Worm (Caenorhabditis elegans): ENCODE measurements around the gene Y49E10.29.

Y49E10.29 gene

ce11 chrIII:12428799-12429351, 40.1 kb upstream of the Y49E10.29 start (continued):
- TF ChIP-seq hlh-26 (GFP tag; conservative IDR thresholded peaks at IDR 0.05) (no peak), egrh-3 (GFP tag; IDR thresholded peaks at IDR 0.05) (no peak), K12H6.12 (tag; optimal IDR thresholded peaks at IDR 0.05) (no peak), snpc-4 (GFP tag; optimal IDR thresholded peaks at IDR 0.05) (no peak), snpc-4 (tag; optimal IDR thresholded peaks at IDR 0.05) (no peak), T07F8.4 (tag; optimal IDR thresholded peaks at IDR 0.05) (no peak), dpl-1 (GFP tag; optimal IDR thresholded peaks at IDR 0.05) (no peak), egl-18 (GFP tag; IDR thresholded peaks at IDR 0.05) (no peak), unc-62 (GFP tag; optimal IDR thresholded peaks at IDR 0.05) (no peak), lir-1 (GFP tag; conservative IDR thresholded peaks at IDR 0.05) (no peak), tbp1 (GFP tag; optimal IDR thresholded peaks at IDR 0.05) (peak; percentile 41), B0336.3 (GFP tag; IDR thresholded peaks at IDR 0.05) (peak; percentile 69), snpc-1.1 (tag; optimal IDR thresholded peaks at IDR 0.05; ENCODE audit: insufficient read depth) (no peak), zim-3 (tag; optimal IDR thresholded peaks at IDR 0.05) (peak; percentile 28), F37B4.10 (GFP tag; IDR thresholded peaks at IDR 0.05) (no peak), nhr-90 (tag; optimal IDR thresholded peaks at IDR 0.05) (no peak), ztf-22 (GFP tag; optimal IDR thresholded peaks at IDR 0.05) (no peak), unc-130 (GFP tag; optimal IDR thresholded peaks at IDR 0.05) (peak; percentile 4), tlf-1 (GFP tag; optimal IDR thresholded peaks at IDR 0.05) (no peak), fkh-3 (tag; optimal IDR thresholded peaks at IDR 0.05) (no peak), ceh-58 (GFP tag; IDR thresholded peaks at IDR 0.05) (0 out of 2 replicates have a peak, but pooled peaks have one; percentile 54), madf-8 (GFP tag; conservative IDR thresholded peaks at IDR 0.05) (peak; percentile 25; the same call in 1 of the 2 replicates), K11D2.4 (GFP tag; IDR thresholded peaks at IDR 0.05) (no peak), F52B5.7 (tag; optimal IDR thresholded peaks at IDR 0.05) (no peak), nfyb-1 (GFP tag; IDR thresholded peaks at IDR 0.05) (0 out of 2 replicates have a peak, but pooled peaks have one; percentile 20), hsf-1 (GFP tag; IDR thresholded peaks at IDR 0.05) (0 out of 2 replicates have a peak, but pooled peaks have one; percentile 24), zfh-2 (GFP tag; conservative IDR thresholded peaks at IDR 0.05) (no peak), B0035.1 (tag; optimal IDR thresholded peaks at IDR 0.05) (no peak), die-1 (tag; optimal IDR thresholded peaks at IDR 0.05) (peak; percentile 24), ztf-3 (GFP tag; optimal IDR thresholded peaks at IDR 0.05) (no peak), hrde-1 (tag; optimal IDR thresholded peaks at IDR 0.05; ENCODE audit: borderline replicate concordance) (peak; percentile 20), lag-1 (GFP tag; IDR thresholded peaks at IDR 0.05) (no peak), Y53G8AR.9 (GFP tag; conservative IDR thresholded peaks at IDR 0.05) (peak; percentile 47; the same call in 1 of the 2 replicates), ztf-25 (GFP tag; IDR thresholded peaks at IDR 0.05) (peak; percentile 28; the same call in 1 of the 2 replicates), F10E7.11 (tag; optimal IDR thresholded peaks at IDR 0.05) (peak; percentile 13), repo-1 (tag; optimal IDR thresholded peaks at IDR 0.05) (no peak), chd-7 (tag; optimal IDR thresholded peaks at IDR 0.05) (peak; percentile 51), Y67H2A.10 (GFP tag; conservative IDR thresholded peaks at IDR 0.05) (no peak), mcd-1 (GFP tag; IDR thresholded peaks at IDR 0.05) (peak; percentile 35; the same call in 1 of the 2 replicates), mes-4 (tag; optimal IDR thresholded peaks at IDR 0.05) (no peak), lin-54 (GFP tag; optimal IDR thresholded peaks at IDR 0.05) (peak; percentile 42), gei-17 (GFP tag; optimal IDR thresholded peaks at IDR 0.05) (no peak)
